Worm (Caenorhabditis elegans): ENCODE data around the gene slc-28.2.
"Not testable (repeated sequence)": the region's sequence is repeated elsewhere in the genome, so short reads cannot be mapped to it uniquely, and the experiment has no call there.

DNA sequence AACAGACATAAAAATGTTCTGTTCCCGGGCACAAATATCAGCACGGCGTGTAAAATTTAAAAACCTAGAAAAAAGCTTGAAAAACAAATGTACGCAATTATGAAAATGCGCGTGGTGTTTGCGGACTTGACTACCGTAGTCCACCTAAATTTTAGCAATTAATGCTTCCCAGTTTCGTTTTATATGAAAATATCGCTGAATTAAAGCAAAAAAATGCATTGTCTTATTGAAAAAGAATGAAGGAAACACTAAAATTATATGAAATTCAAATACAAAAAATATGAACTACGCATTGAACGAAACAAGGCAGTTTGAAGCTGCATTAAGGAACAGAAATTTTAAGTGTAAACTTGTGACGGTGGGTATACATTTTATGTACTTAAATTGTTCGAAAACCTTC lies 46.2 kb downstream of the slc-28.2 start, which contains the start of gene ugt-64:
- TF ChIP-seq xnd-1, fkh-3 (tag; optimal IDR thresholded peaks at IDR 0.05): not testable (repeated sequence)

Measured in whole organism, young adult.